Fruit fly (Drosophila melanogaster): ENCODE data around the gene CG32939.

dm6 chr3R:9673207-9673606, 19.7 kb upstream of the CG32939 start:
- TF ChIP-seq CG8301 (tag; optimal IDR thresholded peaks at IDR 0.05) (no peak), CG12605 (GFP tag; IDR thresholded peaks at IDR 0.05) (no peak), CG32121 (GFP tag; IDR thresholded peaks at IDR 0.05) (no peak), fd96Ca (GFP tag; IDR thresholded peaks at IDR 0.05) (no peak), CG8159 (tag; optimal IDR thresholded peaks at IDR 0.05) (no peak), CG15710 (tag; optimal IDR thresholded peaks at IDR 0.05) (no peak), CG4496 (GFP tag; IDR thresholded peaks at IDR 0.05) (no peak), Ets98B (GFP tag; IDR thresholded peaks at IDR 0.05) (no peak), EcR (GFP tag; optimal IDR thresholded peaks at IDR 0.05) (no peak), D1 (tag; optimal IDR thresholded peaks at IDR 0.05) (no peak), CG9948 (tag; optimal IDR thresholded peaks at IDR 0.05) (no peak), Snoo (tag; optimal IDR thresholded peaks at IDR 0.05) (no peak)
